Worm (Caenorhabditis elegans) whole organism, L4/young adult: ENCODE results near the gene F31F6.2.

Experiments used
- W03F9.2 ChIP-seq: fragments of 150-350 bp; optimal IDR thresholded peaks from 2 replicates; lab custom pipeline; 2014; ENCODE audit warnings: missing biosample characterization, missing genetic modification characterization
- him-1 ChIP-seq: sonication (generic microtip); optimal IDR thresholded peaks from 2 replicates; lab custom pipeline; 2016; ENCODE audit warnings: missing genotype, missing genetic modification reagents, missing genetic modification characterization, missing compliant biosample characterization

ce11 chrX:14831531-14831930, 40.1 kb downstream of the F31F6.2 start, which contains the start of gene dpf-2:
- no peak for TF ChIP-seq him-1 (tag; lab: Kevin White, UChicago)
- TF ChIP-seq W03F9.2 (tag; lab: Kevin White, UChicago) = no peak
